Worm (Caenorhabditis elegans) whole organism, L3 larva: ENCODE measurements around the gene W09C2.10.

ENCODE experiments used
- R02D3.7 ChIP-seq: fragments of 150-350 bp; optimal IDR thresholded peaks from 2 replicates; lab custom pipeline; 2014; ENCODE audit warnings: missing biosample characterization, missing genetic modification characterization
- ceh-16 ChIP-seq: sonication (generic microtip); optimal IDR thresholded peaks from 2 replicates; lab custom pipeline; 2017; ENCODE audit warnings: missing biosample characterization, missing genetic modification characterization
- jun-1 ChIP-seq: fragments of 150-350 bp; optimal IDR thresholded peaks from 2 replicates; lab custom pipeline; 2014; ENCODE audit warnings: missing biosample characterization, missing genetic modification reagents, missing genetic modification characterization
- nhr-23 ChIP-seq: fragments of 150-350 bp; optimal IDR thresholded peaks from 2 replicates; lab custom pipeline; 2014; ENCODE audit warnings: missing biosample characterization, missing genetic modification reagents, missing genetic modification characterization
- nhr-237 ChIP-seq: fragments of 150-350 bp; optimal IDR thresholded peaks from 2 replicates; lab custom pipeline; 2014; ENCODE audit warnings: missing biosample characterization, missing genetic modification characterization
- nhr-77 ChIP-seq: fragments of 150-350 bp; optimal IDR thresholded peaks from 2 replicates; lab custom pipeline; 2014; ENCODE audit warnings: missing biosample characterization, missing genetic modification characterization
- pqm-1 ChIP-seq: fragments of 150-350 bp; optimal IDR thresholded peaks from 2 replicates; lab custom pipeline; 2017; ENCODE audit warnings: missing biosample characterization, missing genetic modification characterization, inconsistent platforms
- skn-1 ChIP-seq: fragments of 150-350 bp; optimal IDR thresholded peaks from 2 replicates; lab custom pipeline; 2014; ENCODE audit warnings: missing biosample characterization, missing genetic modification characterization
- tbx-2 ChIP-seq: sonication (generic microtip); optimal IDR thresholded peaks from 2 replicates; lab custom pipeline; 2016; ENCODE audit warnings: mild to moderate bottlenecking, missing genetic modification characterization, missing compliant biosample characterization
- unc-39 ChIP-seq: sonication (generic microtip); optimal IDR thresholded peaks from 4 replicates; lab custom pipeline; 2017; ENCODE audit warnings: missing biosample characterization, missing genetic modification characterization

DNA sequence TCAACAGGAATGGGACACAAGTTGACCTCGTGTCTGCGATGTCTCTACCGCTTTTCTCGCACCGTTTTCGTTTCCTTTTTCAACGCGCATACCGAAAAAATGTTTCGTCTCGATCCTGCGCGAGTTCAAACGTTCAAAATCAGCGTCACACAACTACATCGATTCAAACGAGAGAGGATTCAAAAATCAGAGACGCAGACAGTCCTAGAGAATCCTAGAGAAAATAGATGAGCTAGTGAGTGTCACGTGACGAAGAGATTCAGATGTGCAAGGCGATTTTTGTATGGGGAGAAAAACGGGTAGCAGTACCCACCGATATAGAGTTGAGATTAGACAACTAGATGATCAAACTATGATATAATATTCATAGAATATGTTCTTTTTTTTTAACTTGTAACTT lies 45.1 kb upstream of the W09C2.10 start:
- TF ChIP-seq nhr-237 (tag; lab: Kevin White, UChicago) (no peak), unc-39 (tag; lab: Kevin White, UChicago) (no peak), ceh-16 (tag; lab: Kevin White, UChicago) (no peak), nhr-77 (tag; lab: Kevin White, UChicago) (no peak), pqm-1 (tag; lab: Kevin White, UChicago) (no peak), R02D3.7 (tag; lab: Kevin White, UChicago) (peak; percentile 19), skn-1 (tag; lab: Kevin White, UChicago) (no peak), tbx-2 (tag; lab: Kevin White, UChicago) (no peak), nhr-23 (tag; lab: Kevin White, UChicago) (peak; percentile 78), jun-1 (no peak)
